Worm (Caenorhabditis elegans): ENCODE measurements around the gene ZK617.26.

ZK617.26 gene

DNA sequence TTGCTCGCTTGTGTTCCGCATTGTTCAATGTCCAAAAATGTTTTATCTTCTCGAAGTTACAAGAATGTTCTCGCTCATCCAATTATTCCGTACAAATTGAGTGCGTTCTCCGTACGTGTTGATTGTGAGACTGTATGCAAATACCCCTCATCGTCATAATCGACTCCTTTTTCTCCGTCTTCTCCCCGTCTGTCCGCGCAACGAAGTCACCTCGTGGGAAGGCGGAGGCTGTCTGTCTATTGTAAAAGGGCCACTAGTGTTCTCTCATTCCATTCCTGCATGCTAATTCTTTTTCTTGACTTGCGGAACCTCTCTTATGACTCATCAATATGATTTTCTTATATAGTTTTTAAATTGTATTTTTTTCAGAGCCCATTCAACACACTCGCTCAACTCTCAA, 40.6 kb downstream of the ZK617.26 start, which contains the start of gene ZK829.9:
Gene ZK829.9 (plus strand): TSS at position 364 of the 400 bp plus-strand sequence.
- TF ChIP-seq ref-1 (GFP tag; conservative IDR thresholded peaks at IDR 0.05): no peak
- no peak for TF ChIP-seq ztf-29 (GFP tag; IDR thresholded peaks at IDR 0.05)
- no peak for TF ChIP-seq tab-1 (GFP tag; IDR thresholded peaks at IDR 0.05)
- no peak for TF ChIP-seq T22C8.4 (GFP tag; IDR thresholded peaks at IDR 0.05)
- no peak for TF ChIP-seq med-1 (GFP tag; optimal IDR thresholded peaks at IDR 0.05; ENCODE audit: insufficient read depth)
- TF ChIP-seq cog-1 (tag; optimal IDR thresholded peaks at IDR 0.05): no peak
- TF ChIP-seq klf-2 (GFP tag; conservative IDR thresholded peaks at IDR 0.05): no peak
- TF ChIP-seq ztf-23 (GFP tag; IDR thresholded peaks at IDR 0.05): no peak
- TF ChIP-seq flt-1 (GFP tag; IDR thresholded peaks at IDR 0.05): no peak

DNA sequence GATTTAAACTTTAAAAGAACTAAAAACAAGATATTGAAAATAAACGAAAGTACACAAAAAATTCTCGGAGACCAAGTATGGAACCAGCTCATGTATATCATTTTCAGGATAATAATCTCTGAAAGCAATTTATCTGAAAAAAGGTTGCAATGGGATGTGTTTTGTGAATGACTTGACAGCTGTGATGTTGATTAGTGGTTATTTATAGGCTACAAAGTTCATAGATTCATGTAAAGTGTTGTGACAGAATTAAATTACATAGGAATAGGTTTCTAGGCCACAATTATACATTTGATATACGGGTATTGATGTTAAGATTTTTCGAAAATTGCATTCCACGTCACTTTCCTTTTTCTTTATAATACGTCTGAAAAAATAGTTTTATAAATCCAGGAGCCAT, 45.4 kb downstream of the ZK617.26 start, which contains the start of gene srj-1:
Gene srj-1 (minus strand): TSS at position 101 of the 400 bp plus-strand sequence.
- TF ChIP-seq ztf-23 (GFP tag; IDR thresholded peaks at IDR 0.05) (no peak), med-1 (GFP tag; optimal IDR thresholded peaks at IDR 0.05; ENCODE audit: insufficient read depth) (no peak), tab-1 (GFP tag; IDR thresholded peaks at IDR 0.05) (no peak), klf-2 (GFP tag; conservative IDR thresholded peaks at IDR 0.05) (no peak), flt-1 (GFP tag; IDR thresholded peaks at IDR 0.05) (no peak)

DNA sequence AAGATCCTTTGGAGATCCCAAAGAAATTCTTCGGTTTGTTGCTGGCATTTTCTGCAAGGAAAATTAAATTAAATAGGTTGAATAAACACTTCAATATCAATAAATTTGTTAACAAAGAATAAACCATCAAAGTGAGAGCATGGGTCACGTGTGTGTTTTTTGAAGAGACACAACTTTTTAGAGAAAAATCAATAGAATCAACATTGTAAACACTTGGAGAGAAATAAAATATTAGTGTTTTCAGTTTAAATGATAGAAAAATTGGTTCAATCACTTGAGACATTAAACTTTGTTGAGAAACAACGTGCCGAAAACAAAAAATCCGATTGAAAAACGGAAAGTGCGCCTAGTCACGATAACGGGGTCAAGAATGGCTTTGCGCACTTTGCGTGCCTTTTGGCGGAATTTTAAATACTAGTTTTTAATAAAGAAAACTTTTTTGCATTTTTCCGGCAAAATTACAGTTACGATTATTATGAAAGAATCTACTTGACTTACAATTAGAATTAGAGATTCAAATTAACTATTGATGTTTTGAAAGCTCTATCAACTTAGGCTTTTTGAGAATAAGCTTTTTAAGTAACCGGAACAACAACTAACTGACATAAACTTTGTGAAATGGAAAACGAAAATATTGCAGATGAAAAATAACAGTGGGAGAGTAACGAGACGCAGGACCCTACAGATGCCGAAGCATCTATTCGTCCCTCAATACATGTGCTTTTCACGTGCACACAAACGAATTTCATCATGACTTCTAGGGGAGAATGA, 49.1 kb downstream of the ZK617.26 start, which contains the start of gene ZK829.7:
Gene ZK829.7 (minus strand): TSS at position 51 of the 771 bp plus-strand sequence.
- TF ChIP-seq cog-1 (tag; optimal IDR thresholded peaks at IDR 0.05) (peak; percentile 2), med-1 (GFP tag; optimal IDR thresholded peaks at IDR 0.05; ENCODE audit: insufficient read depth) (no peak)
